Worm (Caenorhabditis elegans) whole organism, L3 larva: ENCODE results near the gene C42D8.1.

Source experiments
- R02D3.7 ChIP-seq: fragments of 150-350 bp; optimal IDR thresholded peaks from 2 replicates; lab custom pipeline; 2014; ENCODE audit warnings: missing biosample characterization, missing genetic modification characterization
- ZK546.5 ChIP-seq: sonication (generic microtip); optimal IDR thresholded peaks from 2 replicates; lab custom pipeline; 2017; ENCODE audit warnings: missing biosample characterization, missing genetic modification characterization
- aly-2 ChIP-seq: fragments of 150-350 bp; optimal IDR thresholded peaks from 2 replicates; lab custom pipeline; 2014; ENCODE audit warnings: missing biosample characterization, missing genetic modification characterization
- ama-1 ChIP-seq: fragments of 150-350 bp; optimal IDR thresholded peaks from 2 replicates; lab custom pipeline; 2018
- ceh-16 ChIP-seq: sonication (generic microtip); optimal IDR thresholded peaks from 2 replicates; lab custom pipeline; 2017; ENCODE audit warnings: missing biosample characterization, missing genetic modification characterization
- ceh-28 ChIP-seq: fragments of 150-350 bp; optimal IDR thresholded peaks from 2 replicates; lab custom pipeline; 2014; ENCODE audit warnings: missing biosample characterization, missing genetic modification reagents, missing genetic modification characterization
- ceh-82 ChIP-seq: fragments of 150-350 bp; optimal IDR thresholded peaks from 2 replicates; lab custom pipeline; 2014; ENCODE audit warnings: missing biosample characterization, missing genetic modification characterization
- ceh-9 ChIP-seq: sonication (generic microtip); optimal IDR thresholded peaks from 2 replicates; lab custom pipeline; 2018; ENCODE audit warnings: missing biosample characterization, missing genetic modification characterization
- daf-12 ChIP-seq: fragments of 150-350 bp; optimal IDR thresholded peaks from 2 replicates; lab custom pipeline; 2014; ENCODE audit warnings: missing biosample characterization, missing genetic modification reagents, missing genetic modification characterization
- egl-5 ChIP-seq: fragments of 150-350 bp; optimal IDR thresholded peaks from 2 replicates; lab custom pipeline; 2017; ENCODE audit warnings: missing biosample characterization, missing genetic modification reagents, missing genetic modification characterization, inconsistent platforms
- elt-2 ChIP-seq: sonication (generic microtip); optimal IDR thresholded peaks from 2 replicates; lab custom pipeline; 2016; ENCODE audit warnings: missing genetic modification reagents, mild to moderate bottlenecking, missing genetic modification characterization, missing compliant biosample characterization
- elt-3 ChIP-seq, 3 experiments: fragments of 150-350 bp in 1 of 3; sonication (generic microtip) in 2 of 3; optimal IDR thresholded peaks; 2 replicates in 2 of 3; 4 replicates in 1 of 3; lab custom pipeline; 2014 to 2017; ENCODE audit warnings: missing biosample characterization in 3 of 3, missing genetic modification characterization in 3 of 3
- eor-1 ChIP-seq, 2 experiments: fragments of 150-350 bp; optimal IDR thresholded peaks; 2 replicates each; lab custom pipeline; 2014 to 2018; ENCODE audit warnings: missing biosample characterization in 2 of 2, missing genetic modification characterization in 2 of 2
- fkh-10 ChIP-seq: sonication (generic microtip); optimal IDR thresholded peaks from 2 replicates; lab custom pipeline; 2017; ENCODE audit warnings: missing biosample characterization, missing genetic modification reagents, missing genetic modification characterization
- fos-1 ChIP-seq: fragments of 150-350 bp; optimal IDR thresholded peaks from 2 replicates; lab custom pipeline; 2014; ENCODE audit warnings: missing biosample characterization, missing genetic modification characterization
- hmg-11 ChIP-seq: sonication (generic microtip); optimal IDR thresholded peaks from 2 replicates; lab custom pipeline; 2016; ENCODE audit warnings: missing genetic modification characterization, missing compliant biosample characterization
- jun-1 ChIP-seq: fragments of 150-350 bp; optimal IDR thresholded peaks from 2 replicates; lab custom pipeline; 2014; ENCODE audit warnings: missing biosample characterization, missing genetic modification reagents, missing genetic modification characterization
- lin-15B ChIP-seq: fragments of 150-350 bp; optimal IDR thresholded peaks from 2 replicates; lab custom pipeline; 2014; ENCODE audit warnings: missing biosample characterization, missing genetic modification characterization
- lin-39 ChIP-seq: fragments of 150-350 bp; optimal IDR thresholded peaks from 2 replicates; lab custom pipeline; 2018; ENCODE audit warnings: missing biosample characterization, missing genetic modification reagents, missing genetic modification characterization
- mdl-1 ChIP-seq: fragments of 150-350 bp; optimal IDR thresholded peaks from 2 replicates; lab custom pipeline; 2014; ENCODE audit warnings: missing biosample characterization, missing genetic modification characterization
- mml-1 ChIP-seq: fragments of 150-350 bp; sonication (generic microtip); optimal IDR thresholded peaks from 3 replicates; lab custom pipeline; 2014; ENCODE audit warnings: missing biosample characterization, missing genetic modification characterization
- nfya-1 ChIP-seq: sonication (generic microtip); optimal IDR thresholded peaks from 2 replicates; lab custom pipeline; 2017; ENCODE audit warnings: missing genetic modification characterization, mild to moderate bottlenecking, missing compliant biosample characterization, antibody characterized with exemption, moderate library complexity; ENCODE audit not compliant: insufficient read depth
- nhr-11 ChIP-seq: fragments of 150-350 bp; optimal IDR thresholded peaks from 2 replicates; lab custom pipeline; 2014; ENCODE audit warnings: missing biosample characterization, missing genetic modification characterization
- nhr-12 ChIP-seq: fragments of 150-350 bp; optimal IDR thresholded peaks from 2 replicates; lab custom pipeline; 2014; ENCODE audit warnings: missing biosample characterization, missing genetic modification characterization
- nhr-23 ChIP-seq: fragments of 150-350 bp; optimal IDR thresholded peaks from 2 replicates; lab custom pipeline; 2014; ENCODE audit warnings: missing biosample characterization, missing genetic modification reagents, missing genetic modification characterization
- nhr-237 ChIP-seq: fragments of 150-350 bp; optimal IDR thresholded peaks from 2 replicates; lab custom pipeline; 2014; ENCODE audit warnings: missing biosample characterization, missing genetic modification characterization
- nhr-25 ChIP-seq: sonication (generic microtip); optimal IDR thresholded peaks from 2 replicates; lab custom pipeline; 2017; ENCODE audit warnings: missing biosample characterization, missing genetic modification characterization
- nhr-28 ChIP-seq: fragments of 150-350 bp; optimal IDR thresholded peaks from 2 replicates; lab custom pipeline; 2014; ENCODE audit warnings: missing biosample characterization, missing genetic modification characterization
- nhr-43 ChIP-seq: sonication (generic microtip); optimal IDR thresholded peaks from 2 replicates; lab custom pipeline; 2016; ENCODE audit warnings: mild to moderate bottlenecking, missing genetic modification characterization, missing compliant biosample characterization; ENCODE audit not compliant: poor library complexity, severe bottlenecking
- nhr-67 ChIP-seq: fragments of 150-350 bp; optimal IDR thresholded peaks from 2 replicates; lab custom pipeline; 2014; ENCODE audit warnings: missing biosample characterization, missing genetic modification characterization
- nhr-76 ChIP-seq: fragments of 150-350 bp; sonication (generic microtip); optimal IDR thresholded peaks from 5 replicates; lab custom pipeline; 2014; ENCODE audit warnings: missing biosample characterization, missing genetic modification characterization
- nhr-77 ChIP-seq: fragments of 150-350 bp; optimal IDR thresholded peaks from 2 replicates; lab custom pipeline; 2014; ENCODE audit warnings: missing biosample characterization, missing genetic modification characterization
- pha-4 ChIP-seq: fragments of 150-350 bp; optimal IDR thresholded peaks from 2 replicates; lab custom pipeline; 2014; ENCODE audit warnings: missing biosample characterization, missing genetic modification reagents, missing genetic modification characterization
- sea-2 ChIP-seq: fragments of 150-350 bp; sonication (generic microtip); optimal IDR thresholded peaks from 4 replicates; lab custom pipeline; 2014; ENCODE audit warnings: missing biosample characterization, missing genetic modification reagents, missing genetic modification characterization
- skn-1 ChIP-seq: fragments of 150-350 bp; optimal IDR thresholded peaks from 2 replicates; lab custom pipeline; 2014; ENCODE audit warnings: missing biosample characterization, missing genetic modification characterization
- snpc-4 ChIP-seq: fragments of 150-350 bp; optimal IDR thresholded peaks from 2 replicates; lab custom pipeline; 2014; ENCODE audit warnings: missing biosample characterization, missing genetic modification characterization
- tbx-2 ChIP-seq: sonication (generic microtip); optimal IDR thresholded peaks from 2 replicates; lab custom pipeline; 2016; ENCODE audit warnings: mild to moderate bottlenecking, missing genetic modification characterization, missing compliant biosample characterization
- unc-62 ChIP-seq: fragments of 150-350 bp; sonication (generic microtip); optimal IDR thresholded peaks from 4 replicates; lab custom pipeline; 2014; ENCODE audit warnings: missing biosample characterization, missing genetic modification reagents, missing genetic modification characterization
- zag-1 ChIP-seq: fragments of 150-350 bp; optimal IDR thresholded peaks from 2 replicates; lab custom pipeline; 2014; ENCODE audit warnings: missing biosample characterization, missing genetic modification characterization
- ztf-11 ChIP-seq: fragments of 150-350 bp; optimal IDR thresholded peaks from 2 replicates; lab custom pipeline; 2014; ENCODE audit warnings: missing biosample characterization, missing genetic modification characterization
- ztf-4 ChIP-seq: fragments of 150-350 bp; optimal IDR thresholded peaks from 2 replicates; lab custom pipeline; 2014; ENCODE audit warnings: missing biosample characterization, missing genetic modification characterization

C42D8.1 gene

DNA sequence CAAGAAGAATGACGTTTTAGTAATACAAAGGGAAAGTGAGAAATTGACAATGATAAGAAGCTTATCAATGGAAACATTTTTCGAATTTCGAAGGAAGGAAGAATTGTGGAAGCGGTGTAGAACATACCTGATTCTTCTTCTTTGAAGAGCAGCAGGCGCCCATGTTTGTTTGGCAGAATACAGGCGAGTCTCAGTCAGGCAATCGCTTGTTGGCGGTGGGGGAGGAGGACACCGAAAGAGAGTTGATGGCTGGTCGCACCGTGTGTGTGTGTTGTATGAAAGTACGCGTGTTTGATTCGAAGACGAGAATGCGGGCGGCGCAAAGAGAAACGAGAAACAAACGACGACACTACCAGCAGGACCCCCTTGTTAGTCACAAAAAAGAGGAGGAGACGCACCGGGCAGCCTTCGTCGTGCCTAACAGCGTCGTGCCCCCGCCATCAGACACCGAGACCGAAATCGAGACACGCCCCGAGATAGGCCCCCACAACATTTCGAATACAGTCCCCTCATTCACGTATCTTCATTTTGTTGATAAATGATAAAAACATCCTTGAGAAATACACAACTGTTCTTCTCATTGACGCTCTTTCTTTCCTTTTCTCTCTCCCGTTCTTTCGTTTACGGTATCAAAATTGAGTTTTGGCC is 31.5 kb upstream of the C42D8.1 start, which contains the start of gene cal-5 (continued):
- TF ChIP-seq lin-39 (tag; lab: Kevin White, UChicago) (no peak), nhr-237 (tag; lab: Kevin White, UChicago) (no peak), nhr-43 (no peak), nhr-11 (tag; lab: Kevin White, UChicago) (no peak), ztf-11 (tag; lab: Kevin White, UChicago) (no peak), nhr-23 (tag; lab: Kevin White, UChicago) (peak; percentile 59), mdl-1 (tag; lab: Kevin White, UChicago) (no peak), ceh-82 (tag; lab: Kevin White, UChicago) (no peak), ZK546.5 (tag; lab: Kevin White, UChicago) (no peak), nhr-76 (no peak), egl-5 (tag; lab: Kevin White, UChicago) (no peak), pha-4 (peak; percentile 25), ztf-4 (tag; lab: Kevin White, UChicago) (no peak), nhr-12 (tag; lab: Kevin White, UChicago) (no peak), fos-1 (tag; lab: Kevin White, UChicago) (no peak)
- TF ChIP-seq, all 47 proteins: peak for 9

DNA sequence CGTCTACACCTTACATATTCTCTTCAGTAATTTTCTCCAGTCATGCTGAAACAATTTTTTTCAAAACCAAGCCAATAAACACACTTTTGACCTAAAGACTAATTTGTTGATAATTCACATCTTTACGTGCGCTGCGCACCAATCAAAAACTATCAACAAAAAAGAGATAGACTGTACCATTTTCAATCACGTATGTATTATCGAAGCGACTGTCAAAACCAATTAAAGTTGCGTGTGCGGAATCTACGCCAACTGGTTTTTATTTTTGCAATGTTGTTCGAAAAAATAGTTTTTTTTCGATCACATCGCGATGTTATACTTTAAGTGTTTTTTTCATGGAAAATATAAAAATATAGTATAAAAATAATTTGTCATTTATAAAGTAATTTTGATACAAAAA is 30.0 kb upstream of the C42D8.1 start:
- peak; percentile 32 for TF ChIP-seq nhr-25 (tag; lab: Kevin White, UChicago)
- TF ChIP-seq nfya-1 (tag; lab: Kevin White, UChicago): peak; percentile 31
- no peak for TF ChIP-seq snpc-4 (tag; lab: Kevin White, UChicago)

DNA sequence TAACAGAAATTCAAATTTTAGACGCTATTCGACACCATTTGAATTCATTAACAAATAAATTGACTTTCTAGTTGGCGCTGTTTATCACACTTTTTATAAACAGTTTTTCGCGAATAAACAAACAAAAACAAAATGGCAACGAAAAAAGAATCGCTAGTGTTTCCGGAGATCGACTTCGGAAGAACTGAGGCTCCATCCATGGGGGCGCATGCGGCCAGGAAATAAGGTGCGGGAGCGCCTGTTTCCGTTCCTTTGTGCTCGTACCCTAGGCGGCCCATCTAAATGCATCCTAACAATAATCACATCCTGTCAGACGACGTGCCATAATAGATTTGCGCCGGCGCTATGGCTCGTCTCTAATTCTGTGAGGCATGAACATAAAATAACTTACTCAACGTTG is 25.2 kb upstream of the C42D8.1 start:
- TF ChIP-seq nhr-11 (tag; lab: Kevin White, UChicago) (no peak), fos-1 (tag; lab: Kevin White, UChicago) (no peak), pha-4 (no peak), nhr-28 (no peak), ama-1 (lab: Kevin White, UChicago) (no peak)

DNA sequence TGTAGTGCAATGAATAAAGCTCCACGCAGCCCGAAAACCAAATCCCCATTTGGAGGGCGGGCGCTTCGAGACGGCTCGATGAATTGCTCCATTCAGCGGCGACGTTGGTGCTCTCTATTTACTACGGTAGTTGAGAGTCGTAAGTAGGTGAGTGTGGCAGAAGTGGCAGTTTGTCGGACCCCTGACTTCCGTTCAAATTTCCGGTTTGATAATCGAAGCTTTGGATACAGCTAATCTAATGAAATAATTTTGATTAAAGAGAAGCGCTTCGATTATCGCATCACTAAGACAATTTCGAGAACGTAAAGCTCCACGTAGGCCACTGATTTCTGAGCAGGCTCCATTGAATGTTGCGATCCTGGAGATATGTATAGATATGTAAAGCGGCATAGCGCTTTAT is 24.8 kb upstream of the C42D8.1 start, which contains the start of gene ets-5:
TSS of gene ets-5 (minus strand) at position 32 of the 400 bp plus-strand sequence.
- TF ChIP-seq lin-39 (tag; lab: Kevin White, UChicago): no peak
- no peak for TF ChIP-seq nhr-23 (tag; lab: Kevin White, UChicago)
- no peak for TF ChIP-seq snpc-4 (tag; lab: Kevin White, UChicago)
- no peak for TF ChIP-seq ceh-28
- TF ChIP-seq nhr-76: no peak
- no peak for TF ChIP-seq nhr-77 (tag; lab: Kevin White, UChicago)
- no peak for TF ChIP-seq mdl-1 (tag; lab: Kevin White, UChicago)
- TF ChIP-seq ceh-9 (tag; lab: Kevin White, UChicago): no peak
- no peak for TF ChIP-seq nhr-43
- TF ChIP-seq nhr-237 (tag; lab: Kevin White, UChicago): no peak

DNA sequence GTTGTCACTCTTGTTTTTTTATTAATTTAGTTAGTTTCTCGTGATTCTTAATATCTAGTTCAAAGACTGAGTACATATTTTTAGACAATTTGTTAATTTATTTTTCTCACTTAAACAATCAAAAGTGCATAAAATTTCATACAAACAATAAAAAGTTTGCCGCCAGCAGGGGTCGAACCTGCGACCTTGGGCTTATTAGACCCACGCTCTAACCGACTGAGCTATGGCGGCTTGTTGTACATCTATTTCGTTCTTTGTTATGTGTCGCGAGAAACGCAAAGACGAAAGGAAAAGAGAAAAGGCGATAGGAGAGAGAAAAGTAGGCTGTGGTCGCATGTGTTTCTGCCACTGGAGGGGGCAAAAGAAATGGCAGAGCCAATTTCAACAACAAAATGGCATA is 23.8 kb upstream of the C42D8.1 start:
- TF ChIP-seq sea-2 (peak; percentile 3), skn-1 (tag; lab: Kevin White, UChicago) (peak; percentile 52), lin-39 (tag; lab: Kevin White, UChicago) (peak; percentile 84), pha-4 (peak; percentile 75), eor-1 (tag; optimal IDR thresholded peaks at IDR 0.05; lab: Kevin White, UChicago) (peak in 1 of 2 experiments; percentile 37), ztf-4 (tag; lab: Kevin White, UChicago) (no peak), mdl-1 (tag; lab: Kevin White, UChicago) (no peak), jun-1 (tag; lab: Kevin White, UChicago) (peak; percentile 64), unc-62 (GFP tag; lab: Kevin White, UChicago) (peak; percentile 17), fos-1 (tag; lab: Kevin White, UChicago) (peak; percentile 29), nhr-67 (tag; lab: Kevin White, UChicago) (no peak), mml-1 (tag; lab: Kevin White, UChicago) (peak; percentile 10), elt-2 (tag; lab: Kevin White, UChicago) (peak; percentile 78), ztf-11 (tag; lab: Kevin White, UChicago) (peak; percentile 48), hmg-11 (peak; percentile 89), R02D3.7 (tag; lab: Kevin White, UChicago) (peak; percentile 39), snpc-4 (tag; lab: Kevin White, UChicago) (peak; percentile 26), ceh-28 (peak; percentile 28), zag-1 (tag; lab: Kevin White, UChicago) (no peak), ceh-16 (tag; lab: Kevin White, UChicago) (no peak), ZK546.5 (tag; lab: Kevin White, UChicago) (no peak), elt-3 (tag; optimal IDR thresholded peaks at IDR 0.05; lab: Kevin White, UChicago) (peak in 1 of 3 experiments; percentile 40), nhr-11 (tag; lab: Kevin White, UChicago) (peak; percentile 72), tbx-2 (tag; lab: Kevin White, UChicago) (peak; percentile 84), nfya-1 (tag; lab: Kevin White, UChicago) (peak; percentile 80), ceh-9 (tag; lab: Kevin White, UChicago) (no peak), ceh-82 (tag; lab: Kevin White, UChicago) (peak; percentile 36), lin-15B (tag; lab: Kevin White, UChicago) (peak; percentile 26), ama-1 (lab: Kevin White, UChicago) (no peak), fkh-10 (GFP tag; lab: Kevin White, UChicago) (no peak), nhr-28 (no peak), daf-12 (no peak), nhr-23 (tag; lab: Kevin White, UChicago) (peak; percentile 45), aly-2 (tag; lab: Kevin White, UChicago) (peak; percentile 16)
